Worm (Caenorhabditis elegans) whole organism, L4/young adult: ENCODE measurements around the gene ddr-2.

Source experiments
- W03F9.2 ChIP-seq: fragments of 150-350 bp; optimal IDR thresholded peaks from 2 replicates; lab custom pipeline; 2014; ENCODE audit warnings: missing biosample characterization, missing genetic modification characterization
- dao-5 ChIP-seq: sonication (generic microtip); optimal IDR thresholded peaks from 2 replicates; lab custom pipeline; 2016; ENCODE audit warnings: missing genotype, missing genetic modification characterization, moderate library complexity, missing compliant biosample characterization
- him-1 ChIP-seq: sonication (generic microtip); optimal IDR thresholded peaks from 2 replicates; lab custom pipeline; 2016; ENCODE audit warnings: missing genotype, missing genetic modification reagents, missing genetic modification characterization, missing compliant biosample characterization

ddr-2 gene

DNA sequence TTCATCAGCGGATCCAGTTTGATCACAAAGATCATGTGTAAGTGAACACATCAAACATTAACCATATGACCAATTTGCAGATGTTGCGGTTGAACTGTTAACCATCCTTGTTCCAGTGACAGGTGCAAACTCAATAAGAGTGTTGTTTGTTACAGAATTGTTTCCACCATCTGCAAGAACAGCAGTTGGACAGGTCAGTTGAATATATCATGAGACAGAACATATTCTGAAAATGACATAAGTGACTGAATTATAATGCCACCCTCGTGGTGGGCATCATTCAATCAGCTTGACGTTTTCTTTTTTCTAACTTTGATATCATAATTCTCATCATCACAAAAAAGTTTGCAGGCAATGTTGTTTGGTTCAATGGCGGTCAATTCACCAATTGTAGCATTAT lies 14.5 kb upstream of the ddr-2 start:
- TF ChIP-seq him-1 (tag; lab: Kevin White, UChicago): no peak
- TF ChIP-seq dao-5 (tag; lab: Kevin White, UChicago): no peak
- TF ChIP-seq W03F9.2 (tag; lab: Kevin White, UChicago): no peak

DNA sequence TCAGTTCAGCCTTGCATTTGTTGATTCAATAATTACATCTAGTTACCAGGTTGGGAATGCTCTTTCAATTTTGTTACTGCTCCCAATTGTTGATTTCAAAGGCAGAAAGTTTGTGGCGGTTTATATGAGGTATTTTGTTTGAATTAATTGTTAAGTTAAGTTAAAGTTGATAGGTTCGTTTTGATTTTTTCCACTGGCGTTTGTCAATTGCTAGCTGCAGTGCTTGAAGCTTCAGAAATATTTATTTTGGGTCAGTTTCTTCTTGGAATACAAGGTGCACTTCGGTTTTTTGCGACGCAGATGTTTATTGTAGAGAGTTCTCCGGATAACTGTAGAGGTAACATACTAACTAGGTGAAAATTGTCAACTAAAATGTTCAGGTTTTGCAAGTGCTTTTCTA lies 13.3 kb upstream of the ddr-2 start, which contains the start of gene F11D5.5:
Gene F11D5.5 (plus strand): TSS at position 301 of the 400 bp plus-strand sequence.
- TF ChIP-seq dao-5 (tag; lab: Kevin White, UChicago) (no peak), W03F9.2 (tag; lab: Kevin White, UChicago) (no peak), him-1 (tag; lab: Kevin White, UChicago) (no peak)

- TF ChIP-seq W03F9.2 (tag; lab: Kevin White, UChicago): no peak
- no peak for TF ChIP-seq dao-5 (tag; lab: Kevin White, UChicago)
- TF ChIP-seq him-1 (tag; lab: Kevin White, UChicago): no peak
Observed at ce11 chrX:3304068-3304467, 11.0 kb upstream of the ddr-2 start, which contains the start of gene F11D5.7. Gene F11D5.7, plus strand, starts transcription at chrX:3304368.

- TF ChIP-seq dao-5 (tag; lab: Kevin White, UChicago) (no peak), W03F9.2 (tag; lab: Kevin White, UChicago) (no peak), him-1 (tag; lab: Kevin White, UChicago) (no peak)
Observed at ce11 chrX:3306594-3307296, 8.4 kb upstream of the ddr-2 start.

DNA sequence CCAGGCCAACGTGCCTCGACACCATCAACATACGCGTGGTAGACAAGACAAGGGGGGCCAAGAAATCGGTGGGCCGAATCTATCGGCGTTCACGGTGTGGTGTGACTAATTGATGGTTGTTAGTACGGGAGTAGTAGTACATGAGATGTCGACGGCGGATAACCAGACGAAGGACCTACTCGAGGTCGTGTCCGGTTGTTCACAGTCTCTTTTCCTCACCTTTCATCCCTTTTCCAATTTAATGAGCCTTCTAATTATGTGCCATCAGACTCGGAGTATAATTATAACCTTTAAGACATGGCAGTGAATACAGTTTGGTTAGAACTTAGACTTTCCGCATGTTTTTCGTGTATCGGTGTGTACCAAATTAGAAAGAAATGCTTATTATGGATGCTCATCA lies 4.4 kb upstream of the ddr-2 start:
- no peak for TF ChIP-seq him-1 (tag; lab: Kevin White, UChicago)
- no peak for TF ChIP-seq dao-5 (tag; lab: Kevin White, UChicago)
- TF ChIP-seq W03F9.2 (tag; lab: Kevin White, UChicago): no peak

- no peak for TF ChIP-seq W03F9.2 (tag; lab: Kevin White, UChicago)
- TF ChIP-seq dao-5 (tag; lab: Kevin White, UChicago): no peak
- TF ChIP-seq him-1 (tag; lab: Kevin White, UChicago): no peak
Observed at ce11 chrX:3313939-3314338, 1.2 kb upstream of the ddr-2 start.

- TF ChIP-seq him-1 (tag; lab: Kevin White, UChicago): no peak
- TF ChIP-seq dao-5 (tag; lab: Kevin White, UChicago): no peak
- no peak for TF ChIP-seq W03F9.2 (tag; lab: Kevin White, UChicago)
Observed at ce11 chrX:3315891-3316657, 960 bp downstream of the ddr-2 start.

DNA sequence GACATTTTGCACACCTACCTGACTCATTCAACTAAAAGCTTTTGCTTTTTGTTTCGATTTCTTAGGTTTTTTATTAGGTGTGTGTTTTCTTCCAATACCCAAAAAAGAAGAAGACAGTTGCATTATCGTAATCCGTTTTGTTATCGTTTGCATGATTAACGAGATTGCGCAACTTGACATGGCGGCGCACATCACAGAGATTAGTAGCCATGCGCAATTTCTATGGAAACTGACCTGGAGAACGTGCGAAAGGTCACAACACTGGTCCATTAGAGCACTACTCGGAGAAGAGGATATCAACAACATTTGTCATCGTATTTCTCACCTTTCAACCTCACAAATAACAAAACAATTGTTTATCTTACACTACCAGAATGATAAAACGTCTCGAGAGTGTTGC lies 1.7 kb downstream of the ddr-2 start:
- TF ChIP-seq him-1 (tag; lab: Kevin White, UChicago) (no peak), dao-5 (tag; lab: Kevin White, UChicago) (no peak), W03F9.2 (tag; lab: Kevin White, UChicago) (no peak)

DNA sequence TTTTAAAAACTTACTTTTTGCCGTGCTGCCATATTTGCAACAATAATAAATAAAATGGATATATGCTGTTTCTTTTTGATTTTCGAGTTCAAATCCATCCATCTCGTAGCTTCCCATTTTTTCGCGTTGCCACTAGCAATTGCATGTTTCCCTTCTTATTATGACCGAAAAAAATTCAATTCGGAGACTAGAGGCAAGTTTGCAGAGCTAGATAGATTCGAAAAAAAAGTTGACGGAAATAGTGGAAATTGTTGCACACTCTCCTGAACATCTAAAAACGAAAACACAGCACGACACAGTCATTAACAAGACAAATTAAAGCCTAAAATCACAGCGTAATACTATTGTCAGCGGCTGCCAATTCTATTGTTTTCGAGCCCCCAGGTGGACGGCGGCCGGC lies 11.1 kb downstream of the ddr-2 start, which contains the start of gene F11D5.6:
Gene F11D5.6 (minus strand): TSS at position 101 of the 400 bp plus-strand sequence.
- TF ChIP-seq W03F9.2 (tag; lab: Kevin White, UChicago): no peak
- no peak for TF ChIP-seq him-1 (tag; lab: Kevin White, UChicago)
- no peak for TF ChIP-seq dao-5 (tag; lab: Kevin White, UChicago)

ce11 chrX:3332824-3333223 lies 17.7 kb downstream of the ddr-2 start, which contains the start of gene F11D5.1:
Gene F11D5.1, plus strand, starts transcription at chrX:3333124.
- no peak for TF ChIP-seq him-1 (tag; lab: Kevin White, UChicago)
- no peak for TF ChIP-seq dao-5 (tag; lab: Kevin White, UChicago)
- no peak for TF ChIP-seq W03F9.2 (tag; lab: Kevin White, UChicago)

ce11 chrX:3334115-3334514 lies 19.0 kb downstream of the ddr-2 start:
- TF ChIP-seq him-1 (tag; lab: Kevin White, UChicago) (no peak), W03F9.2 (tag; lab: Kevin White, UChicago) (no peak), dao-5 (tag; lab: Kevin White, UChicago) (no peak)

DNA sequence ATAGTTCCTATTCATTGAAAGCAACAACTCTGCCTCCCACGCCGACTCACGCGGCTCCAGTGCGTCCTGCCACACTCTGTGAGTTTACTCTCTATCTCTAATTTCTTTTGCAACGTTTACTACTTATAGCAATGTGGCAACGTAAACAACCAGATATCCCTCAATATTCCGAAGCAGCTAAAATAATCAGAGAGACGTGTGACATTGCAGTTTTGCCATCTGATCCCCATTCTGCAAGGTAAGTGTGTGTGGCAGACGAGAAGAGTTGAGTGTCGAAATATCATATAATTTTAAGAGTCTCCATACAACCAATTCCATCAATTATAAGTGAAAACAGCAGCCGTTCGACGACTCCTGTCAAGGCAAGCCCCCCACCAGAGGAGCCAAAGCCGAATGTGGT lies 24.8 kb downstream of the ddr-2 start:
- TF ChIP-seq W03F9.2 (tag; lab: Kevin White, UChicago) (no peak), him-1 (tag; lab: Kevin White, UChicago) (no peak), dao-5 (tag; lab: Kevin White, UChicago) (no peak)

- TF ChIP-seq him-1 (tag; lab: Kevin White, UChicago): no peak
Observed at ce11 chrX:3343620-3344197, 28.6 kb downstream of the ddr-2 start.
